Worm (Caenorhabditis elegans) whole organism, young adult: ENCODE results near the gene hif-1.

Source experiments
- C06A6.2 ChIP-seq: fragments of 200-800 bp; sonication (Bioruptor generic); conservative IDR thresholded peaks from 2 replicates; pipeline ENCODE4 v1.3.6; 2022; ENCODE audit warnings: missing genetic modification characterization, missing compliant biosample characterization
- C17E4.6 ChIP-seq: fragments of 200-800 bp; sonication (Bioruptor generic); IDR thresholded peaks from 2 replicates; pipeline ENCODE4 v1.3.6; 2022; ENCODE audit warnings: missing genetic modification reagents, missing genetic modification characterization, missing compliant biosample characterization
- D2030.7 ChIP-seq: fragments of 200-800 bp; sonication (Bioruptor generic); IDR thresholded peaks from 2 replicates; pipeline ENCODE4 v1.3.6; 2022; ENCODE audit warnings: missing genetic modification reagents, missing genetic modification characterization, missing compliant biosample characterization
- F23B12.7 ChIP-seq: sonication (generic microtip); optimal IDR thresholded peaks from 2 replicates; lab custom pipeline; 2017; ENCODE audit warnings: missing genetic modification characterization, mild to moderate bottlenecking, missing compliant biosample characterization, antibody characterized with exemption, moderate library complexity; ENCODE audit not compliant: insufficient read depth
- F39B2.1 ChIP-seq: fragments of 200-800 bp; sonication (Bioruptor generic); IDR thresholded peaks from 2 replicates; pipeline ENCODE4 v1.3.6; 2022; ENCODE audit warnings: missing genetic modification reagents, missing genetic modification characterization, missing compliant biosample characterization
- F52B5.7 ChIP-seq: sonication (generic microtip); optimal IDR thresholded peaks from 2 replicates; lab custom pipeline; 2016; ENCODE audit warnings: mild to moderate bottlenecking, missing genetic modification characterization, missing compliant biosample characterization
- Y53G8AR.9 ChIP-seq: fragments of 200-800 bp; sonication (Bioruptor generic); conservative IDR thresholded peaks from 2 replicates; pipeline ENCODE4 v1.3.6; 2022; ENCODE audit warnings: missing genetic modification reagents, missing genetic modification characterization, missing compliant biosample characterization
- Y56A3A.18 ChIP-seq: fragments of 200-800 bp; sonication (Bioruptor generic); IDR thresholded peaks from 2 replicates; pipeline ENCODE4 v1.3.6; 2022; ENCODE audit warnings: missing genetic modification reagents, missing genetic modification characterization, missing compliant biosample characterization
- Y67H2A.10 ChIP-seq: fragments of 200-800 bp; sonication (Bioruptor generic); conservative IDR thresholded peaks from 2 replicates; pipeline ENCODE4 v1.3.6; 2022; ENCODE audit warnings: missing genetic modification reagents, missing genetic modification characterization, missing compliant biosample characterization
- Y95B8A.8 ChIP-seq: fragments of 200-800 bp; sonication (Bioruptor generic); IDR thresholded peaks from 2 replicates; pipeline ENCODE4 v1.3.6; 2022; ENCODE audit warnings: missing genetic modification reagents, missing genetic modification characterization, missing compliant biosample characterization
- ama-1 ChIP-seq, 3 experiments: fragments of 150-350 bp in 1 of 3; sonication (generic microtip) in 2 of 3; optimal IDR thresholded peaks; 2 replicates each; lab custom pipeline; 2014 to 2018; ENCODE audit warnings: missing biosample characterization in 2 of 3, missing genetic modification characterization in 2 of 3, missing genetic modification reagents in 2 of 3
- athp-1 ChIP-seq: sonication (generic microtip); optimal IDR thresholded peaks from 2 replicates; lab custom pipeline; 2017; ENCODE audit warnings: mild to moderate bottlenecking, missing genetic modification characterization, missing compliant biosample characterization
- attf-5 ChIP-seq: fragments of 200-800 bp; sonication (Bioruptor generic); optimal IDR thresholded peaks from 2 replicates; lab custom pipeline; 2018; ENCODE audit warnings: mild to moderate bottlenecking, missing genetic modification characterization, missing compliant biosample characterization
- bed-2 ChIP-seq: fragments of 200-800 bp; sonication (Bioruptor generic); IDR thresholded peaks from 2 replicates; pipeline ENCODE4 v1.3.6; 2022; ENCODE audit warnings: missing genetic modification reagents, missing genetic modification characterization, missing compliant biosample characterization
- ccch-3 ChIP-seq: fragments of 200-800 bp; sonication (Bioruptor generic); optimal IDR thresholded peaks from 2 replicates; lab custom pipeline; 2018; ENCODE audit warnings: mild to moderate bottlenecking, missing genetic modification characterization, missing compliant biosample characterization
- cebp-1 ChIP-seq, 2 experiments: fragments of 200-800 bp in 1 of 2; sonication (Bioruptor generic) in 1 of 2; sonication (generic microtip) in 1 of 2; IDR thresholded peaks in 1 of 2; optimal IDR thresholded peaks in 1 of 2; 2 replicates each; pipeline versions ENCODE4 v1.3.6 to Lab custom; 2017 to 2022; ENCODE audit warnings: missing compliant biosample characterization in 2 of 2, missing genetic modification characterization in 2 of 2, mild to moderate bottlenecking in 1 of 2, missing genetic modification reagents in 1 of 2, moderate library complexity in 1 of 2
- cebp-2 ChIP-seq: fragments of 200-800 bp; sonication (Bioruptor generic); IDR thresholded peaks from 2 replicates; pipeline ENCODE4 v1.3.6; 2022; ENCODE audit warnings: missing genetic modification characterization, missing compliant biosample characterization
- ceh-58 ChIP-seq: fragments of 200-800 bp; sonication (Bioruptor generic); IDR thresholded peaks from 2 replicates; pipeline ENCODE4 v1.3.6; 2022; ENCODE audit warnings: missing genetic modification characterization, missing compliant biosample characterization
- ceh-79 ChIP-seq: sonication (generic microtip); optimal IDR thresholded peaks from 2 replicates; lab custom pipeline; 2017; ENCODE audit warnings: mild to moderate bottlenecking, missing genetic modification characterization, missing compliant biosample characterization
- egl-18 ChIP-seq: fragments of 200-800 bp; sonication (Bioruptor generic); IDR thresholded peaks from 2 replicates; pipeline ENCODE4 v1.3.6; 2022; ENCODE audit warnings: missing genetic modification reagents, missing genetic modification characterization, missing compliant biosample characterization
- ets-4 ChIP-seq: fragments of 200-800 bp; sonication (Bioruptor generic); optimal IDR thresholded peaks from 2 replicates; lab custom pipeline; 2018; ENCODE audit warnings: mild to moderate bottlenecking, missing genetic modification characterization, missing compliant biosample characterization
- hlh-12 ChIP-seq: sonication (generic microtip); optimal IDR thresholded peaks from 2 replicates; lab custom pipeline; 2016; ENCODE audit warnings: missing genetic modification characterization, missing compliant biosample characterization
- hlh-26 ChIP-seq: fragments of 200-800 bp; sonication (Bioruptor generic); conservative IDR thresholded peaks from 2 replicates; pipeline ENCODE4 v1.3.6; 2022; ENCODE audit warnings: missing genetic modification reagents, missing genetic modification characterization, missing compliant biosample characterization
- hmg-1.2 ChIP-seq: fragments of 200-800 bp; sonication (Bioruptor generic); IDR thresholded peaks from 2 replicates; pipeline ENCODE4 v1.3.6; 2022; ENCODE audit warnings: missing genetic modification reagents, missing genetic modification characterization, missing compliant biosample characterization
- hsf-1 ChIP-seq: fragments of 200-800 bp; sonication (Bioruptor generic); IDR thresholded peaks from 2 replicates; pipeline ENCODE4 v1.3.6; 2022; ENCODE audit warnings: missing genetic modification reagents, missing genetic modification characterization, missing compliant biosample characterization
- lin-35 ChIP-seq, 3 experiments: fragments of 150-350 bp in 2 of 3; sonication (generic microtip) in 1 of 3; optimal IDR thresholded peaks; 2 replicates each; lab custom pipeline; 2014 to 2018; ENCODE audit warnings: missing biosample characterization in 3 of 3, missing genetic modification characterization in 3 of 3, missing genetic modification reagents in 3 of 3
- lin-40 ChIP-seq: sonication (generic microtip); optimal IDR thresholded peaks from 2 replicates; lab custom pipeline; 2016; ENCODE audit warnings: missing genetic modification characterization, mild to moderate bottlenecking, missing compliant biosample characterization, missing genotype, missing genetic modification reagents
- lin-54 ChIP-seq: fragments of 200-800 bp; sonication (Bioruptor generic); optimal IDR thresholded peaks from 2 replicates; lab custom pipeline; 2018; ENCODE audit warnings: mild to moderate bottlenecking, missing genetic modification characterization, missing compliant biosample characterization
- lir-1 ChIP-seq: fragments of 200-800 bp; sonication (Bioruptor generic); conservative IDR thresholded peaks from 2 replicates; pipeline ENCODE4 v1.3.6; 2022; ENCODE audit warnings: missing genetic modification reagents, missing genetic modification characterization, missing compliant biosample characterization
- mcd-1 ChIP-seq: fragments of 200-800 bp; sonication (Bioruptor generic); IDR thresholded peaks from 2 replicates; pipeline ENCODE4 v1.3.6; 2022; ENCODE audit warnings: missing genetic modification reagents, missing genetic modification characterization, missing compliant biosample characterization
- nfya-1 ChIP-seq: sonication (generic microtip); optimal IDR thresholded peaks from 2 replicates; lab custom pipeline; 2017; ENCODE audit warnings: antibody characterized with exemption, missing compliant biosample characterization, missing genetic modification characterization, borderline replicate concordance; ENCODE audit not compliant: insufficient read depth
- nhr-90 ChIP-seq: sonication (generic microtip); optimal IDR thresholded peaks from 2 replicates; lab custom pipeline; 2016; ENCODE audit warnings: missing genotype, mild to moderate bottlenecking, missing genetic modification characterization, missing compliant biosample characterization
- rpc-1 ChIP-seq, 2 experiments: fragments of 150-350 bp in 1 of 2; sonication (generic microtip) in 1 of 2; optimal IDR thresholded peaks; 2 replicates each; lab custom pipeline; 2014 to 2018; ENCODE audit warnings: missing biosample characterization in 1 of 2, missing genetic modification characterization in 1 of 2, missing genetic modification reagents in 1 of 2, missing genotype in 1 of 2
- snpc-1.1 ChIP-seq: sonication (generic microtip); optimal IDR thresholded peaks from 2 replicates; lab custom pipeline; 2017; ENCODE audit warnings: missing genetic modification characterization, mild to moderate bottlenecking, missing compliant biosample characterization, antibody characterized with exemption, moderate library complexity, missing genotype, missing genetic modification reagents; ENCODE audit not compliant: insufficient read depth
- unc-62 ChIP-seq: fragments of 150-350 bp; optimal IDR thresholded peaks from 2 replicates; lab custom pipeline; 2014; ENCODE audit warnings: missing biosample characterization, missing genetic modification reagents, missing genetic modification characterization
- xnd-1 ChIP-seq: sonication (generic microtip); optimal IDR thresholded peaks from 2 replicates; lab custom pipeline; 2016; ENCODE audit warnings: missing genotype, missing genetic modification reagents, missing genetic modification characterization, missing compliant biosample characterization
- zim-3 ChIP-seq: sonication (generic microtip); optimal IDR thresholded peaks from 2 replicates; lab custom pipeline; 2017; ENCODE audit warnings: mild to moderate bottlenecking, missing genetic modification characterization, moderate library complexity, missing compliant biosample characterization
- ztf-22 ChIP-seq: fragments of 200-800 bp; sonication (Bioruptor generic); optimal IDR thresholded peaks from 2 replicates; lab custom pipeline; 2018; ENCODE audit warnings: mild to moderate bottlenecking, missing genetic modification characterization, moderate library complexity, missing compliant biosample characterization
- ztf-28 ChIP-seq: fragments of 200-800 bp; sonication (Bioruptor generic); IDR thresholded peaks from 2 replicates; pipeline ENCODE4 v1.3.6; 2022; ENCODE audit warnings: missing genetic modification reagents, missing genetic modification characterization, missing compliant biosample characterization

Gene hif-1

ce11 chrV:20780400-20780799, at the start of gene hif-1:
Gene hif-1, plus strand, starts transcription at chrV:20780407.
- TF ChIP-seq D2030.7 (no peak), cebp-2 (GFP tag; lab: Robert Waterston, UW) (no peak), ztf-28 (GFP tag; lab: Robert Waterston, UW) (no peak), ama-1 (optimal IDR thresholded peaks at IDR 0.05; lab: Kevin White, UChicago) (peak; percentile 59), ama-1 (GFP tag; optimal IDR thresholded peaks at IDR 0.05; lab: Kevin White, UChicago) (no peak), Y95B8A.8 (GFP tag; lab: Robert Waterston, UW) (no peak), nfya-1 (tag; lab: Kevin White, UChicago) (no peak), bed-2 (GFP tag; lab: Robert Waterston, UW) (no peak), ceh-58 (GFP tag; lab: Robert Waterston, UW) (no peak), lin-54 (GFP tag; lab: Kevin White, UChicago) (no peak), nhr-90 (tag; lab: Kevin White, UChicago) (no peak), Y56A3A.18 (GFP tag; lab: Robert Waterston, UW) (0 out of 2 replicates have a peak, but pooled peaks have one; percentile 2), hmg-1.2 (no peak), unc-62 (GFP tag; lab: Kevin White, UChicago) (no peak), hlh-26 (GFP tag; lab: Robert Waterston, UW) (no peak), ztf-22 (GFP tag; lab: Kevin White, UChicago) (no peak), F23B12.7 (tag; lab: Kevin White, UChicago) (no peak), cebp-1 (GFP tag; IDR thresholded peaks at IDR 0.05; lab: Robert Waterston, UW) (no peak), cebp-1 (tag; optimal IDR thresholded peaks at IDR 0.05; lab: Kevin White, UChicago) (peak; percentile 10), ets-4 (no peak), lin-40 (no peak)
- TF ChIP-seq, all 124 proteins: peak for 3

- TF ChIP-seq ceh-79, result no peak
- no peak for TF ChIP-seq lir-1 (GFP tag; lab: Robert Waterston, UW)
- TF ChIP-seq attf-5 (GFP tag; lab: Kevin White, UChicago), result no peak
- TF ChIP-seq F52B5.7 (tag; lab: Kevin White, UChicago), result no peak
- TF ChIP-seq hmg-1.2, result no peak
- TF ChIP-seq egl-18 (GFP tag; lab: Robert Waterston, UW), result no peak
- TF ChIP-seq xnd-1 (tag; lab: Kevin White, UChicago), result no peak
- no peak for TF ChIP-seq mcd-1 (GFP tag; lab: Robert Waterston, UW)
- no peak for TF ChIP-seq rpc-1 (optimal IDR thresholded peaks at IDR 0.05; lab: Kevin White, UChicago)
- no peak for TF ChIP-seq rpc-1 (tag; optimal IDR thresholded peaks at IDR 0.05; lab: Kevin White, UChicago)
These were observed 48.4 kb upstream of the hif-1 start, which contains the start of gene srxa-1 for ce11 chrV:20731787-20732186. Gene srxa-1, plus strand, starts transcription at chrV:20732087.

DNA sequence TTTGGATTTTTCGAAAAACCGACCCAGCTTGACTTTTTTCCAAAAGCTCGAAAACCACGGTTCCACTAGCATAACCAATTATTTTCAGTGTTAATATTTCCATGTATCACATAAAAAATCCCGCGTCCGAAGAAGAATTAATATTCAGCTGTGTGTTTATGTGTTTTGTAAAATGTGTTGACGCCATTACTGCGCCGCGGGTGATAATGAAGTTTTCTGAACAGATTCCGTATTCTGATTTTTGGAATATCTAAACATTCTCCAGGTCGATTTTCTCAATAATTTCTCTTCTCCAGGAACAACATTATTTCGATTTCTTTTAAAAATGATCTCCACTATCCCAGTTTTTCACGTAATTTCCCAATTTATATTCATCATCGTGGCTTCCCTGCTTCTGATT, 45.5 kb upstream of the hif-1 start, which contains the start of gene srxa-6:
TSS of gene srxa-6 (plus strand) at position 301 of the 400 bp plus-strand sequence.
- no peak for TF ChIP-seq hlh-26 (GFP tag; lab: Robert Waterston, UW)

DNA sequence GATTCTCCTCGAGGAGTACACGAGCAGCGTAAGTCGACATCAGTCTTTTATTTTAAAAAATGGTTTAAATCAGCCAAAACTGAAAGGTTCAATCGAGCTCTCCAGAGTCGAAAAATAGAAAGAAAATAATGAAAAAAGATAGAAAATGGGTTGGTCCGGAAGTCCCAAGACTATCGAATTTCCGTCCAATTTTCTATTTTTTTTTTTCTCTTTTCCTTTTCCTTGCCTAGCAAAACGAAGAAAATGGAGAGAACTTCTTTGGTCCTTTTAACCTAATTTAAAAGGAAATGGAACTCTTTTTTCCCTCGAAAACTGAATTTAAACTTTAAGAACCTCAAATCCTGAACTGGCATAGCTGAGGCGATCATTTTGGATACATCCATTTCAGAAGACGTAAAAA, 40.8 kb upstream of the hif-1 start:
- TF ChIP-seq lir-1 (GFP tag; lab: Robert Waterston, UW) (no peak), Y67H2A.10 (GFP tag; lab: Robert Waterston, UW) (no peak), Y56A3A.18 (GFP tag; lab: Robert Waterston, UW) (no peak), ccch-3 (GFP tag; lab: Kevin White, UChicago) (no peak), Y53G8AR.9 (GFP tag; lab: Robert Waterston, UW) (no peak), hlh-26 (GFP tag; lab: Robert Waterston, UW) (no peak), lin-35 (GFP tag; optimal IDR thresholded peaks at IDR 0.05; lab: Kevin White, UChicago) (no peak), hlh-12 (tag; lab: Kevin White, UChicago) (no peak), lin-40 (no peak), athp-1 (tag; lab: Kevin White, UChicago) (no peak), hsf-1 (GFP tag; lab: Robert Waterston, UW) (no peak), snpc-1.1 (tag; lab: Kevin White, UChicago) (no peak), attf-5 (GFP tag; lab: Kevin White, UChicago) (no peak), C06A6.2 (GFP tag; lab: Robert Waterston, UW) (no peak), zim-3 (tag; lab: Kevin White, UChicago) (no peak), F39B2.1 (GFP tag; lab: Robert Waterston, UW) (no peak), C17E4.6 (GFP tag; lab: Robert Waterston, UW) (no peak)
